Worm (Caenorhabditis elegans) whole organism, late embryonic: ENCODE measurements around the gene fbxb-96.

ENCODE experiments used
- K02D7.2 ChIP-seq: sonication (generic microtip); optimal IDR thresholded peaks from 2 replicates; lab custom pipeline; 2017; ENCODE audit warnings: mild to moderate bottlenecking, missing genetic modification characterization, missing compliant biosample characterization
- T23F11.4 ChIP-seq: fragments of 200-800 bp; sonication (Bioruptor generic); optimal IDR thresholded peaks from 2 replicates; lab custom pipeline; 2018; ENCODE audit warnings: mild to moderate bottlenecking, missing genetic modification characterization, missing compliant biosample characterization
- ahr-1 ChIP-seq: sonication (generic microtip); optimal IDR thresholded peaks from 2 replicates; lab custom pipeline; 2016; ENCODE audit warnings: missing genetic modification characterization, missing compliant biosample characterization
- ceh-14 ChIP-seq: sonication (generic microtip); optimal IDR thresholded peaks from 2 replicates; lab custom pipeline; 2016; ENCODE audit warnings: missing genotype, missing genetic modification characterization, missing compliant biosample characterization
- ceh-18 ChIP-seq: sonication (generic microtip); optimal IDR thresholded peaks from 2 replicates; lab custom pipeline; 2016; ENCODE audit warnings: missing genetic modification characterization, missing compliant biosample characterization
- ceh-19 ChIP-seq: fragments of 200-800 bp; sonication (Bioruptor generic); optimal IDR thresholded peaks from 2 replicates; lab custom pipeline; 2018; ENCODE audit warnings: mild to moderate bottlenecking, missing genetic modification characterization, missing compliant biosample characterization
- ceh-2 ChIP-seq: sonication (generic microtip); optimal IDR thresholded peaks from 2 replicates; lab custom pipeline; 2016; ENCODE audit warnings: missing genotype, missing genetic modification characterization, missing compliant biosample characterization
- ceh-22 ChIP-seq: sonication (generic microtip); optimal IDR thresholded peaks from 2 replicates; lab custom pipeline; 2017; ENCODE audit warnings: missing biosample characterization, missing genetic modification characterization
- ceh-24 ChIP-seq: sonication (generic microtip); optimal IDR thresholded peaks from 2 replicates; lab custom pipeline; 2016; ENCODE audit warnings: mild to moderate bottlenecking, missing genetic modification characterization, missing compliant biosample characterization
- ceh-48 ChIP-seq: sonication (generic microtip); optimal IDR thresholded peaks from 2 replicates; lab custom pipeline; 2016; ENCODE audit warnings: missing genetic modification characterization, inconsistent platforms, missing compliant biosample characterization
- ceh-9 ChIP-seq: sonication (generic microtip); optimal IDR thresholded peaks from 2 replicates; lab custom pipeline; 2016; ENCODE audit warnings: mild to moderate bottlenecking, missing genetic modification characterization, inconsistent platforms, missing compliant biosample characterization
- che-1 ChIP-seq: sonication (generic microtip); optimal IDR thresholded peaks from 2 replicates; lab custom pipeline; 2016; ENCODE audit warnings: mild to moderate bottlenecking, missing genetic modification characterization, missing compliant biosample characterization
- dmd-4 ChIP-seq: sonication (generic microtip); optimal IDR thresholded peaks from 2 replicates; lab custom pipeline; 2016; ENCODE audit warnings: borderline replicate concordance, missing genetic modification characterization, missing compliant biosample characterization
- dve-1 ChIP-seq: sonication (generic microtip); optimal IDR thresholded peaks from 2 replicates; lab custom pipeline; 2017; ENCODE audit warnings: antibody characterized with exemption, mild to moderate bottlenecking, missing genetic modification characterization, missing compliant biosample characterization
- elt-2 ChIP-seq: sonication (generic microtip); optimal IDR thresholded peaks from 2 replicates; lab custom pipeline; 2016; ENCODE audit warnings: missing genetic modification reagents, missing genetic modification characterization, missing compliant biosample characterization
- elt-4 ChIP-seq: sonication (generic microtip); optimal IDR thresholded peaks from 2 replicates; lab custom pipeline; 2016; ENCODE audit warnings: missing genetic modification characterization, missing compliant biosample characterization
- ets-4 ChIP-seq: sonication (generic microtip); optimal IDR thresholded peaks from 2 replicates; lab custom pipeline; 2016; ENCODE audit warnings: missing genetic modification characterization, missing compliant biosample characterization
- eyg-1 ChIP-seq: sonication (generic microtip); optimal IDR thresholded peaks from 2 replicates; lab custom pipeline; 2016; ENCODE audit warnings: missing genotype, missing genetic modification characterization, missing compliant biosample characterization
- fkh-10 ChIP-seq: fragments of 150-350 bp; optimal IDR thresholded peaks from 2 replicates; lab custom pipeline; 2014; ENCODE audit warnings: missing biosample characterization, missing genetic modification reagents, missing genetic modification characterization
- fkh-6 ChIP-seq: sonication (generic microtip); optimal IDR thresholded peaks from 2 replicates; lab custom pipeline; 2016; ENCODE audit warnings: missing genetic modification characterization, missing compliant biosample characterization
- hlh-13 ChIP-seq: fragments of 200-800 bp; sonication (Bioruptor generic); optimal IDR thresholded peaks from 2 replicates; lab custom pipeline; 2018; ENCODE audit warnings: mild to moderate bottlenecking, missing genetic modification characterization, missing compliant biosample characterization
- hlh-30 ChIP-seq: sonication (generic microtip); optimal IDR thresholded peaks from 2 replicates; lab custom pipeline; 2017; ENCODE audit warnings: antibody characterized with exemption, missing genetic modification characterization, missing compliant biosample characterization; ENCODE audit not compliant: insufficient read depth
- hlh-6 ChIP-seq: sonication (generic microtip); optimal IDR thresholded peaks from 2 replicates; lab custom pipeline; 2016; ENCODE audit warnings: missing genotype, missing genetic modification characterization, missing compliant biosample characterization
- lim-6 ChIP-seq: sonication (generic microtip); optimal IDR thresholded peaks from 2 replicates; lab custom pipeline; 2016; ENCODE audit warnings: missing genetic modification characterization, missing compliant biosample characterization
- madf-2 ChIP-seq: sonication (generic microtip); optimal IDR thresholded peaks from 2 replicates; lab custom pipeline; 2017; ENCODE audit warnings: missing genetic modification characterization, missing compliant biosample characterization
- nfya-1 ChIP-seq: sonication (generic microtip); optimal IDR thresholded peaks from 2 replicates; lab custom pipeline; 2017; ENCODE audit warnings: missing genetic modification characterization, mild to moderate bottlenecking, missing compliant biosample characterization, antibody characterized with exemption, moderate library complexity
- nhr-11 ChIP-seq: fragments of 150-350 bp; optimal IDR thresholded peaks from 2 replicates; lab custom pipeline; 2014; ENCODE audit warnings: missing biosample characterization, missing genetic modification characterization
- odd-2 ChIP-seq: sonication (generic microtip); optimal IDR thresholded peaks from 2 replicates; lab custom pipeline; 2017; ENCODE audit warnings: antibody characterized with exemption, mild to moderate bottlenecking, missing genetic modification characterization, missing compliant biosample characterization
- pag-3 ChIP-seq: sonication (generic microtip); optimal IDR thresholded peaks from 2 replicates; lab custom pipeline; 2016; ENCODE audit warnings: missing compliant biosample characterization, missing genetic modification characterization, borderline replicate concordance
- pat-9 ChIP-seq: fragments of 200-800 bp; sonication (Bioruptor generic); optimal IDR thresholded peaks from 2 replicates; lab custom pipeline; 2018; ENCODE audit warnings: mild to moderate bottlenecking, missing genetic modification characterization, moderate library complexity, missing compliant biosample characterization
- pax-1 ChIP-seq: fragments of 150-350 bp; optimal IDR thresholded peaks from 2 replicates; lab custom pipeline; 2014; ENCODE audit warnings: missing biosample characterization, missing genetic modification characterization
- pha-2 ChIP-seq: sonication (generic microtip); optimal IDR thresholded peaks from 2 replicates; lab custom pipeline; 2017; ENCODE audit warnings: mild to moderate bottlenecking, missing genetic modification characterization, missing compliant biosample characterization
- pha-4 ChIP-seq: fragments of 150-350 bp; optimal IDR thresholded peaks from 2 replicates; lab custom pipeline; 2018; ENCODE audit warnings: missing biosample characterization, missing genetic modification reagents, missing genetic modification characterization
- pqm-1 ChIP-seq: sonication (generic microtip); optimal IDR thresholded peaks from 2 replicates; lab custom pipeline; 2016; ENCODE audit warnings: missing genetic modification characterization, missing compliant biosample characterization
- ref-2 ChIP-seq: sonication (generic microtip); optimal IDR thresholded peaks from 2 replicates; lab custom pipeline; 2016; ENCODE audit warnings: missing genetic modification characterization, missing compliant biosample characterization
- rnt-1 ChIP-seq: sonication (generic microtip); optimal IDR thresholded peaks from 2 replicates; lab custom pipeline; 2016; ENCODE audit warnings: missing genetic modification characterization, missing compliant biosample characterization
- tbx-7 ChIP-seq: sonication (generic microtip); optimal IDR thresholded peaks from 2 replicates; lab custom pipeline; 2016; ENCODE audit warnings: missing genotype, missing genetic modification characterization, missing compliant biosample characterization
- ttx-3 ChIP-seq: sonication (generic microtip); optimal IDR thresholded peaks from 2 replicates; lab custom pipeline; 2016; ENCODE audit warnings: missing genetic modification reagents, missing genetic modification characterization, missing compliant biosample characterization
- unc-42 ChIP-seq: sonication (generic microtip); optimal IDR thresholded peaks from 2 replicates; lab custom pipeline; 2016; ENCODE audit warnings: missing genotype, missing genetic modification characterization, missing compliant biosample characterization
- unc-55 ChIP-seq: sonication (generic microtip); optimal IDR thresholded peaks from 2 replicates; lab custom pipeline; 2017; ENCODE audit warnings: missing biosample characterization, missing genetic modification reagents, missing genetic modification characterization
- unc-86 ChIP-seq: sonication (generic microtip); optimal IDR thresholded peaks from 2 replicates; lab custom pipeline; 2016; ENCODE audit warnings: missing genetic modification characterization, missing compliant biosample characterization

fbxb-96 gene

DNA sequence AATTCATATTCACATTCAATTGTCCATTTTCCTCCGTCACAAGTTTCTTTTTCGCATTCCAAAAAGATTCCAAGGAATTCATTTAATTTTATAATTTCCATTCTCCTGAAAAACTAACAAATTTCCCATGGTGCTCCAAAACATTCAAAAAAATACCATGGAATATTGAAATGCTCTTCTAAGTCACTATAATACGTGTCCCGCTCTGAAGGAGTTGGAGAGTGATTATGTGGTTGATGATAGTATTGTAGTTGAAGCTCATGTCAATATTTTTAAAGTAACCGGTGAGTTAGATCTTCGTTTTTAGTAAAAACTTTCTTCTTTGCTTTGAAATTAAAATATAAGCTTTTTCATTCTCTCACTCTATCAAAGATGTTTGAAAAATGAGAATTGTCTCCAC is 40.5 kb upstream of the fbxb-96 start, which contains the start of gene math-9:
Gene math-9 (minus strand): TSS at position 101 of the 400 bp plus-strand sequence.
- TF ChIP-seq ceh-14 (no peak), K02D7.2 (tag; lab: Kevin White, UChicago) (no peak), fkh-10 (GFP tag; lab: Kevin White, UChicago) (no peak), eyg-1 (tag; lab: Kevin White, UChicago) (no peak), dve-1 (tag; lab: Kevin White, UChicago) (no peak), hlh-30 (no peak), unc-42 (no peak), ets-4 (tag; lab: Kevin White, UChicago) (no peak), lim-6 (tag; lab: Kevin White, UChicago) (no peak), T23F11.4 (GFP tag; lab: Kevin White, UChicago) (no peak), ceh-9 (tag; lab: Kevin White, UChicago) (no peak), hlh-6 (tag; lab: Kevin White, UChicago) (no peak)

DNA sequence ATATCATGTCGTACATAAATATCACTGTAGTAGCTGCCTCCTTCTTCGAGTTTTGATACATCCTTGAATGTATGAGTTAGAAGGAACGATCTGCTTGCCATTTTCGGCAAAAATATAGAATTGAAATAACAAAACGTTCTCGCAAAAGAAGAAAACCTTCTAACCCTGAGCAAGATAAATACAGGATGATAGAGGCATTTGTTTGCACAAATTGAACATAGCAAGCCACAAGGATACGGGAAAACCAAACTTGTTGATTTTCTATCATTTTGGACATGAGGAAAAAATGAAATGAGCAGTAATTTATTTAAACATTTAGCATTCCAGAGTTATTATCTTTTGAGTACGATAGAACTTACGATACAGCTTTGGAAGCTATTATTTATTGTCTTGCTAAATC is 38.9 kb upstream of the fbxb-96 start, which contains the start of gene math-8:
Gene math-8 (minus strand): TSS at position 101 of the 400 bp plus-strand sequence.
- TF ChIP-seq nhr-11: no peak
- TF ChIP-seq hlh-6 (tag; lab: Kevin White, UChicago): no peak
- TF ChIP-seq unc-55: no peak
- TF ChIP-seq ceh-18: no peak
- no peak for TF ChIP-seq ceh-24 (tag; lab: Kevin White, UChicago)
- TF ChIP-seq pha-2 (tag; lab: Kevin White, UChicago): no peak
- no peak for TF ChIP-seq pqm-1 (tag; lab: Kevin White, UChicago)
- TF ChIP-seq dmd-4 (tag; lab: Kevin White, UChicago): no peak
- no peak for TF ChIP-seq pha-4
- TF ChIP-seq rnt-1 (tag; lab: Kevin White, UChicago): no peak
- TF ChIP-seq unc-86 (tag; lab: Kevin White, UChicago): no peak
- TF ChIP-seq madf-2: no peak
- TF ChIP-seq ceh-2 (tag; lab: Kevin White, UChicago): no peak
- no peak for TF ChIP-seq elt-2 (tag; lab: Kevin White, UChicago)

DNA sequence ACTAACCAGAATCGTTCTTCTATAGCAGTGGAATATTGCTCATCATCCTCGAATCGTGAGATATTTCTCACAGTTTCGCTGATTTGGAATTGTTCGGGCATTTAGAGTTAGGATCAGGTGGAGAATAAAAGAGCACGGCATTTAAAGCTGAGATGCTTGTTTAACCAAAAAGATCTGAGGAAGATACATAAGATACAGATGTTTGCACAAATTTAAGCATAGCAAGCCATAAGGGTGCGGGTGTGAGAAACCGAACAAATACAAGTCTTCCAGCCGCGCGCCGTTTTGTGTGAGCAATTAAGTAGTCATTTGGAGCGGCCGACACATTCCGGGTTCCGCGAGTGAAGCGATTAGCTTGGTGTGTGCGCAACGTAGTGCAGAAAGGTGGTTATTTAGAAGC is 36.2 kb upstream of the fbxb-96 start, which contains the start of gene math-7:
Gene math-7 (minus strand): TSS at position 101 of the 400 bp plus-strand sequence.
- TF ChIP-seq ceh-2 (tag; lab: Kevin White, UChicago) (no peak), ref-2 (tag; lab: Kevin White, UChicago) (no peak), nfya-1 (no peak), nhr-11 (no peak), ets-4 (tag; lab: Kevin White, UChicago) (no peak)

DNA sequence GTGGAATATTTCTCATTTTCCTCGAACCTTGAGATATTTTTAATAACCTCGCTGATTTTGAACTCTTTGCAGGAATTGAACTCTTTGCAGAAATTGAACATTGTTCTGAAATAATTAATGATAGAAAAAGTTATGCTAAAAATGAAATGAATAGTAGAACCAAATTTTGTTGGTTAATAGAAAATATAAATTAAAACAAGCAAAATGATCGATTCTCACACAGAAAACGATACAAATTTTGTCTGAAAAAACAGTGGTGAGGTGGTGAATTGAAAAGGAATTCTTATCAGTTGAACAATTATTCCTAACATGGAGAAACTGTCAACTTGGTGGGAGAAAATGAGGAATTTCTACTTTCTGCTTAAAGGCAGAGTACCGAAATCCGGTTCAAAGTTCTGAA is 34.4 kb upstream of the fbxb-96 start, which contains the start of gene math-6:
Gene math-6 (minus strand): TSS at position 101 of the 400 bp plus-strand sequence.
- TF ChIP-seq pax-1 (tag; lab: Kevin White, UChicago) (no peak), elt-4 (tag; lab: Kevin White, UChicago) (no peak), dve-1 (tag; lab: Kevin White, UChicago) (no peak), elt-2 (tag; lab: Kevin White, UChicago) (no peak), dmd-4 (tag; lab: Kevin White, UChicago) (no peak), T23F11.4 (GFP tag; lab: Kevin White, UChicago) (no peak), ceh-19 (GFP tag; lab: Kevin White, UChicago) (no peak), pqm-1 (tag; lab: Kevin White, UChicago) (no peak), ahr-1 (tag; lab: Kevin White, UChicago) (no peak), fkh-6 (tag; lab: Kevin White, UChicago) (no peak), madf-2 (no peak), pha-4 (no peak), unc-55 (no peak), pag-3 (tag; lab: Kevin White, UChicago) (no peak), odd-2 (tag; lab: Kevin White, UChicago) (no peak)

DNA sequence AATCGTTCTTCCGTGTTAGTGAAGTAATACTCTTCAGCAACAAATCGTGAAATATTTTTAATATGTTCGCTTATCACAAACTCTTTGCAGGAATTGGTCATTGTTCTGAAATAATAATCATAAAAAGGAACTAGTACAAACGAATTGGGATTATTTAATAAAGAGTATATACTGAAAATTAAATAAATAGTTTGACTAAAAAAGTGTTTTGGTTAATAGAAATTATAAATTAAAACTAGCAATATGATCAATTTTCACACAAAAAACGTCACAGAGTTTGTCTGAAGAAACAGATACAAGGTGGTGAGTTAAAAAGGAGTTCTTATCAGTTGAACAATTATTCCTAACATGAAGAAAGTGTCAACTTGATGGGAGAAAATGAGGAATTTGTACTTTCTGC is 32.5 kb upstream of the fbxb-96 start, which contains the start of gene math-5:
Gene math-5 (minus strand): TSS at position 101 of the 400 bp plus-strand sequence.
- TF ChIP-seq che-1 (tag; lab: Kevin White, UChicago): no peak
- no peak for TF ChIP-seq hlh-13 (GFP tag; lab: Kevin White, UChicago)
- TF ChIP-seq ceh-24 (tag; lab: Kevin White, UChicago): no peak
- no peak for TF ChIP-seq ceh-19 (GFP tag; lab: Kevin White, UChicago)
- TF ChIP-seq ceh-48 (tag; lab: Kevin White, UChicago): no peak
- TF ChIP-seq pat-9 (tag; lab: Kevin White, UChicago): no peak
- TF ChIP-seq dve-1 (tag; lab: Kevin White, UChicago): no peak
- no peak for TF ChIP-seq elt-2 (tag; lab: Kevin White, UChicago)
- no peak for TF ChIP-seq unc-86 (tag; lab: Kevin White, UChicago)
- no peak for TF ChIP-seq fkh-10 (GFP tag; lab: Kevin White, UChicago)
- no peak for TF ChIP-seq ttx-3 (tag; lab: Kevin White, UChicago)
- no peak for TF ChIP-seq ceh-22
- no peak for TF ChIP-seq tbx-7 (tag; lab: Kevin White, UChicago)
- no peak for TF ChIP-seq ceh-2 (tag; lab: Kevin White, UChicago)
